Worm (Caenorhabditis elegans): Measurements from ENCODE around the gene Y39C12A.9.

Y39C12A.9 gene

ce11 chrIV:12289149-12289548 is 30.1 kb upstream of the Y39C12A.9 start, which contains the start of gene C42C1.9:
TSS of gene C42C1.9 (plus strand) at chrIV:12289449.
- TF ChIP-seq nhr-25 (tag; optimal IDR thresholded peaks at IDR 0.05): no peak
- TF ChIP-seq nhr-237 (tag; optimal IDR thresholded peaks at IDR 0.05): no peak
- TF ChIP-seq mdl-1 (tag; optimal IDR thresholded peaks at IDR 0.05): no peak

ce11 chrIV:12287628-12288027 is 28.6 kb upstream of the Y39C12A.9 start, which contains the start of gene erl-1:
TSS of gene erl-1 (plus strand) at chrIV:12287928.
- TF ChIP-seq lin-11 (tag; optimal IDR thresholded peaks at IDR 0.05) (no peak), aly-2 (tag; optimal IDR thresholded peaks at IDR 0.05) (no peak)

- no peak for TF ChIP-seq gmeb-1 (tag; optimal IDR thresholded peaks at IDR 0.05)
- peak; percentile 10 for TF ChIP-seq nhr-129 (tag; optimal IDR thresholded peaks at IDR 0.05)
Observed at ce11 chrIV:12282873-12283272, 23.9 kb upstream of the Y39C12A.9 start, which contains the start of gene hpo-12. TSS of gene hpo-12 (plus strand) at chrIV:12283173.

ce11 chrIV:12282157-12282789 is 23.3 kb upstream of the Y39C12A.9 start, which contains the start of the genes C42C1.12 and C42C1.19:
TSS of gene C42C1.12 (minus strand) at chrIV:12282207.
TSS of gene C42C1.19 (plus strand) at chrIV:12282739.
- TF ChIP-seq nhr-11 (tag; optimal IDR thresholded peaks at IDR 0.05) (no peak), C34F6.9 (tag; optimal IDR thresholded peaks at IDR 0.05) (peak; percentile 56), elt-3 (tag; optimal IDR thresholded peaks at IDR 0.05) (no peak), lsy-2 (tag; optimal IDR thresholded peaks at IDR 0.05) (peak; percentile 6 to 64)

ce11 chrIV:12279340-12279739 is 20.3 kb upstream of the Y39C12A.9 start, which contains the start of gene ltah-1.1:
TSS of gene ltah-1.1 (plus strand) at chrIV:12279622.
- peak; percentile 20 for TF ChIP-seq nhr-129 (tag; optimal IDR thresholded peaks at IDR 0.05)
- no peak for TF ChIP-seq dmd-4 (tag; optimal IDR thresholded peaks at IDR 0.05)

ce11 chrIV:12278507-12278906 is 19.5 kb upstream of the Y39C12A.9 start, which contains the start of the genes tag-335 and vkmt-1:
TSS of gene tag-335 (minus strand) at chrIV:12278594.
TSS of gene vkmt-1 (plus strand) at chrIV:12278725.
- TF ChIP-seq lsy-2 (tag; optimal IDR thresholded peaks at IDR 0.05): peak in 1 of 2 experiments; percentile 68
- no peak for TF ChIP-seq aly-2 (tag; optimal IDR thresholded peaks at IDR 0.05)
- TF ChIP-seq crh-2 (tag; optimal IDR thresholded peaks at IDR 0.05): peak; percentile 18
- no peak for TF ChIP-seq nhr-23 (tag; optimal IDR thresholded peaks at IDR 0.05)
- TF ChIP-seq C34F6.9 (tag; optimal IDR thresholded peaks at IDR 0.05): no peak
- TF ChIP-seq ztf-4 (tag; optimal IDR thresholded peaks at IDR 0.05): no peak
- peak; percentile 63 for TF ChIP-seq nhr-129 (tag; optimal IDR thresholded peaks at IDR 0.05)

ce11 chrIV:12275892-12276291 is 16.9 kb upstream of the Y39C12A.9 start, which contains the start of gene vps-8:
TSS of gene vps-8 (minus strand) at chrIV:12275992.
- TF ChIP-seq nhr-129 (tag; optimal IDR thresholded peaks at IDR 0.05) (no peak), sem-4 (tag; optimal IDR thresholded peaks at IDR 0.05) (no peak), blmp-1 (tag; optimal IDR thresholded peaks at IDR 0.05; ENCODE audit: insufficient read depth) (no peak), unc-39 (tag; optimal IDR thresholded peaks at IDR 0.05) (no peak), lin-39 (tag; optimal IDR thresholded peaks at IDR 0.05) (no peak), ztf-1 (GFP tag; conservative IDR thresholded peaks at IDR 0.05) (no peak), crh-2 (tag; optimal IDR thresholded peaks at IDR 0.05) (no peak), mab-5 (tag; optimal IDR thresholded peaks at IDR 0.05) (no peak), nhr-10 (tag; optimal IDR thresholded peaks at IDR 0.05) (no peak), lsy-2 (tag; optimal IDR thresholded peaks at IDR 0.05) (no peak), ama-1 (optimal IDR thresholded peaks at IDR 0.05) (no peak), sma-3 (GFP tag; optimal IDR thresholded peaks at IDR 0.05) (no peak), unc-55 (GFP tag; optimal IDR thresholded peaks at IDR 0.05) (no peak), gmeb-1 (tag; optimal IDR thresholded peaks at IDR 0.05) (no peak), F13H6.1 (tag; optimal IDR thresholded peaks at IDR 0.05) (no peak), Y55F3AM.14 (GFP tag; optimal IDR thresholded peaks at IDR 0.05) (no peak), egl-27 (tag; optimal IDR thresholded peaks at IDR 0.05) (no peak), lin-11 (tag; optimal IDR thresholded peaks at IDR 0.05) (no peak)

Data from whole organism, L2 larva.